Fruit fly (Drosophila melanogaster): Measurements from ENCODE around the gene sws.

DNA sequence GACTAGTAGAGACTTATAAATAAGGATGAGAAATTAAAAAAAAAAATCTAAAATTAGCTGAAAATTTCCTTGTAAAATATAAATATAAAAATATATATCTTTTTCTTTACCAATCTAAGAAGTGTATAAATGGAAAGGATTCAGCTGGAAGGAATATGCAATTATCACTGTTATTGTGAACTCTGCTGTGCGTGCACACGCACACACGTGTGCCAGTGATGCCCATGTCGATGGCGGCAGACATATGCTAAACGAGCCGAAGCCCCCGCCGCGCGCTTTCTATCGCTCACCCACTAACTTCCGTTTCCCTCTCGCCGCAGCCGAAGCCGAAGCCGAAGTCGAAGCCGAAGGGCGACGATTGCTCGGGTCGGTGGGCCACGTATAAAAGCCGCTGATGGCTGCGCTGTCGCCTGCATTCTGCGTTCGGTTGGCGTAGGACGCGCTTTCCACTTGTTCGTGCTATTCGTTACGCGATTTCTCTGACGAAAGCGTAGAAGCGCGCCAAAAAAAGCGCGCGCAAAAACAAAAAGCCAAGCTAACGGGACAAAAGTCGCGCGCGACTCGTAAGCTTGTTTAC, 27.2 kb upstream of the sws start, which contains the start of gene Tbh:
- no peak for TF ChIP-seq psq (optimal IDR thresholded peaks at IDR 0.05)
- no peak for TF ChIP-seq Myc (optimal IDR thresholded peaks at IDR 0.05)
- no peak for TF ChIP-seq h (optimal IDR thresholded peaks at IDR 0.05)
- TF ChIP-seq Sin3A (optimal IDR thresholded peaks at IDR 0.05), result no peak
- no peak for TF ChIP-seq insv (optimal IDR thresholded peaks at IDR 0.05)
- TF ChIP-seq ttk (optimal IDR thresholded peaks at IDR 0.05), result no peak

Measured in Kc167 (cell line).